Fruit fly (Drosophila melanogaster) whole organism, embryonic: ENCODE results near the gene kirre.

ENCODE experiments used
- Adf1 ChIP-seq: fragments of 200-800 bp; sonication (Bioruptor generic); IDR thresholded peaks from 2 replicates; pipeline ENCODE4 v1.3.6; 2022; ENCODE audit warnings: missing biosample characterization, missing genetic modification characterization
- BEAF-32 ChIP-seq: fragments of 200-800 bp; sonication (Bioruptor generic); optimal IDR thresholded peaks from 3 replicates; lab custom pipeline; 2017; ENCODE audit warnings: missing biosample characterization, missing genetic modification characterization, mild to moderate bottlenecking, moderate library complexity, missing genetic modification reagents
- CG1024 ChIP-seq: fragments of 200-800 bp; sonication (Bioruptor generic); IDR thresholded peaks from 2 replicates; pipeline ENCODE4 v1.3.6; 2022; ENCODE audit warnings: missing biosample characterization, missing genetic modification characterization
- CG10321 ChIP-seq: fragments of 200-800 bp; sonication (Bioruptor generic); IDR thresholded peaks from 2 replicates; pipeline ENCODE4 v1.3.6; 2022; ENCODE audit warnings: missing biosample characterization, missing genetic modification characterization
- CG1233 ChIP-seq: fragments of 200-800 bp; sonication (Bioruptor generic); optimal IDR thresholded peaks from 4 replicates; lab custom pipeline; 2018; ENCODE audit warnings: missing biosample characterization, mild to moderate bottlenecking, missing genetic modification characterization
- CG14014 ChIP-seq: fragments of 200-800 bp; sonication (Bioruptor generic); IDR thresholded peaks from 2 replicates; pipeline ENCODE4 v1.3.6; 2022; ENCODE audit warnings: missing biosample characterization, missing genetic modification characterization
- CG15696 ChIP-seq: fragments of 200-800 bp; sonication (Bioruptor generic); optimal IDR thresholded peaks from 2 replicates; lab custom pipeline; 2019; ENCODE audit warnings: missing biosample characterization, mild to moderate bottlenecking, missing genetic modification characterization, moderate library complexity
- CG1647 ChIP-seq: fragments of 200-800 bp; sonication (Bioruptor generic); optimal IDR thresholded peaks from 3 replicates; lab custom pipeline; 2016; ENCODE audit warnings: missing biosample characterization, missing genetic modification characterization
- CG1792 ChIP-seq: fragments of 200-800 bp; sonication (Bioruptor generic); optimal IDR thresholded peaks from 2 replicates; lab custom pipeline; 2016; ENCODE audit warnings: missing biosample characterization, missing genetic modification characterization
- CG1832 ChIP-seq: fragments of 200-800 bp; sonication (Bioruptor generic); optimal IDR thresholded peaks from 2 replicates; lab custom pipeline; 2017; ENCODE audit warnings: missing biosample characterization, mild to moderate bottlenecking, missing genetic modification characterization, inconsistent platforms
- CG18476 ChIP-seq: fragments of 200-800 bp; sonication (Bioruptor generic); optimal IDR thresholded peaks from 2 replicates; lab custom pipeline; 2016; ENCODE audit warnings: missing biosample characterization, mild to moderate bottlenecking, missing genetic modification characterization
- CG2116 ChIP-seq: fragments of 200-800 bp; sonication (Bioruptor generic); optimal IDR thresholded peaks from 3 replicates; lab custom pipeline; 2018; ENCODE audit warnings: missing biosample characterization, mild to moderate bottlenecking, missing genetic modification characterization
- CG2678 ChIP-seq: fragments of 200-800 bp; sonication (Bioruptor generic); optimal IDR thresholded peaks from 3 replicates; lab custom pipeline; 2019; ENCODE audit warnings: missing biosample characterization, mild to moderate bottlenecking, missing genetic modification characterization, moderate library complexity
- CG3407 ChIP-seq: fragments of 200-800 bp; sonication (Bioruptor generic); optimal IDR thresholded peaks from 2 replicates; lab custom pipeline; 2018; ENCODE audit warnings: missing biosample characterization, mild to moderate bottlenecking, missing genetic modification characterization
- CG3726 ChIP-seq: fragments of 200-800 bp; sonication (Bioruptor generic); IDR thresholded peaks from 3 replicates; pipeline ENCODE4, ENCODE4 v1.3.6; 2022; ENCODE audit warnings: missing biosample characterization, missing genetic modification characterization
- CG4854 ChIP-seq: fragments of 200-800 bp; sonication (Bioruptor generic); optimal IDR thresholded peaks from 2 replicates; lab custom pipeline; 2016; ENCODE audit warnings: missing biosample characterization, missing genetic modification characterization, inconsistent platforms
- CG6175 ChIP-seq: fragments of 200-800 bp; sonication (Bioruptor generic); IDR thresholded peaks from 3 replicates; pipeline ENCODE4 v1.3.6; 2022; ENCODE audit warnings: missing biosample characterization, missing genetic modification characterization
- CG8765 ChIP-seq: fragments of 200-800 bp; sonication (Bioruptor generic); IDR thresholded peaks from 2 replicates; pipeline ENCODE4 v1.3.6; 2022; ENCODE audit warnings: missing biosample characterization, missing genetic modification characterization
- E2f1 ChIP-seq: fragments of 200-800 bp; sonication (Bioruptor generic); IDR thresholded peaks from 2 replicates; pipeline ENCODE4 v1.3.6; 2022; ENCODE audit warnings: missing biosample characterization, missing genetic modification characterization
- HLH4C ChIP-seq: fragments of 200-800 bp; sonication (Bioruptor generic); IDR thresholded peaks from 3 replicates; pipeline ENCODE4 v1.3.6; 2022; ENCODE audit warnings: missing biosample characterization, missing genetic modification characterization; ENCODE audit not compliant: partially characterized antibody
- Jarid2 ChIP-seq: fragments of 200-800 bp; sonication (Bioruptor generic); optimal IDR thresholded peaks from 3 replicates; lab custom pipeline; 2017; ENCODE audit warnings: mild to moderate bottlenecking, missing biosample characterization, missing genetic modification reagents, missing genetic modification characterization
- NFAT ChIP-seq: fragments of 200-800 bp; sonication (Bioruptor generic); IDR thresholded peaks from 2 replicates; pipeline ENCODE4 v1.3.6; 2022; ENCODE audit warnings: missing biosample characterization, missing genetic modification characterization
- Neu2 ChIP-seq: fragments of 200-800 bp; sonication (Bioruptor generic); optimal IDR thresholded peaks from 3 replicates; lab custom pipeline; 2016; ENCODE audit warnings: missing biosample characterization, missing genetic modification characterization, borderline replicate concordance
- ac ChIP-seq: fragments of 200-800 bp; sonication (Bioruptor generic); optimal IDR thresholded peaks from 3 replicates; lab custom pipeline; 2017; ENCODE audit warnings: missing biosample characterization, mild to moderate bottlenecking, missing genetic modification characterization
- ash1 ChIP-seq: fragments of 200-800 bp; sonication (Bioruptor generic); optimal IDR thresholded peaks from 2 replicates; lab custom pipeline; 2018; ENCODE audit warnings: missing biosample characterization, mild to moderate bottlenecking, missing genetic modification characterization
- br ChIP-seq: fragments of >200 bp; optimal IDR thresholded peaks from 2 replicates; lab custom pipeline; 2017
- da ChIP-seq: fragments of 200-800 bp; sonication (Bioruptor generic); optimal IDR thresholded peaks from 2 replicates; lab custom pipeline; 2016; ENCODE audit warnings: missing biosample characterization, missing genetic modification characterization
- exex ChIP-seq: fragments of 200-800 bp; sonication (Bioruptor generic); optimal IDR thresholded peaks from 4 replicates; lab custom pipeline; 2018; ENCODE audit warnings: missing biosample characterization, mild to moderate bottlenecking, missing genetic modification characterization, moderate library complexity
- gfzf ChIP-seq: fragments of 200-800 bp; sonication (Bioruptor generic); optimal IDR thresholded peaks from 2 replicates; lab custom pipeline; 2016; ENCODE audit warnings: missing biosample characterization, mild to moderate bottlenecking, missing genetic modification characterization, moderate library complexity
- hb ChIP-seq: fragments of 200-800 bp; sonication (Bioruptor generic); IDR thresholded peaks from 3 replicates; pipeline ENCODE4 v1.3.6; 2022; ENCODE audit warnings: missing biosample characterization, missing genetic modification characterization; ENCODE audit not compliant: partially characterized antibody
- hkb ChIP-seq, 2 experiments: fragments of 200-800 bp in 1 of 2; fragments of >200 bp in 1 of 2; sonication (Bioruptor generic) in 1 of 2; IDR thresholded peaks in 1 of 2; optimal IDR thresholded peaks in 1 of 2; 2 replicates each; pipeline versions ENCODE4 v1.3.6 to Lab custom; 2017 to 2022; ENCODE audit warnings: missing biosample characterization in 1 of 2, missing genetic modification characterization in 1 of 2
- insv ChIP-seq, 2 experiments: fragments of 200-800 bp; sonication (Bioruptor generic); optimal IDR thresholded peaks; 3 replicates each; lab custom pipeline; 2016 to 2018; ENCODE audit warnings: missing biosample characterization in 2 of 2, missing genetic modification characterization in 2 of 2
- knrl ChIP-seq: fragments of 200-800 bp; sonication (Bioruptor generic); IDR thresholded peaks from 3 replicates; pipeline ENCODE4 v1.3.6; 2022; ENCODE audit warnings: missing biosample characterization, missing genetic modification characterization; ENCODE audit not compliant: partially characterized antibody
- lbe ChIP-seq: fragments of 200-800 bp; sonication (Bioruptor generic); optimal IDR thresholded peaks from 2 replicates; lab custom pipeline; 2016; ENCODE audit warnings: missing biosample characterization, mild to moderate bottlenecking, missing genetic modification characterization
- pb ChIP-seq: fragments of 200-800 bp; sonication (Bioruptor generic); optimal IDR thresholded peaks from 3 replicates; lab custom pipeline; 2016; ENCODE audit warnings: missing biosample characterization, missing genetic modification characterization
- sr ChIP-seq: fragments of 200-800 bp; sonication (Bioruptor generic); IDR thresholded peaks from 3 replicates; pipeline ENCODE4 v1.3.6; 2022; ENCODE audit warnings: missing biosample characterization, missing genetic modification characterization
- yki ChIP-seq: fragments of >200 bp; optimal IDR thresholded peaks from 3 replicates; lab custom pipeline; 2018
- zfh2 ChIP-seq: fragments of 200-800 bp; sonication (Bioruptor generic); optimal IDR thresholded peaks from 2 replicates; lab custom pipeline; 2016; ENCODE audit warnings: missing biosample characterization, missing genetic modification characterization

Gene kirre

dm6 chrX:3161542-3162377 is 421.6 kb downstream of the kirre start (continued):
- TF ChIP-seq knrl (GFP tag; lab: Robert Waterston, UW): no peak
- no peak for TF ChIP-seq CG15696
- TF ChIP-seq NFAT (GFP tag; lab: Robert Waterston, UW): no peak
- no peak for TF ChIP-seq CG2678 (tag; lab: Kevin White, UChicago)
- TF ChIP-seq sr: no peak
- TF ChIP-seq CG1024: no peak
- no peak for TF ChIP-seq CG3726 (GFP tag; lab: Robert Waterston, UW)
- no peak for TF ChIP-seq br (lab: Kevin White, UChicago)
- TF ChIP-seq CG3407: no peak
- no peak for TF ChIP-seq Jarid2 (GFP tag; lab: Kevin White, UChicago)
- TF ChIP-seq CG8765 (GFP tag; lab: Robert Waterston, UW): no peak
- no peak for TF ChIP-seq CG2116 (GFP tag; lab: Kevin White, UChicago)
- no peak for TF ChIP-seq ash1 (GFP tag; lab: Kevin White, UChicago)
- TF ChIP-seq CG6175 (GFP tag; lab: Robert Waterston, UW): no peak; the same call in 2 of the 3 replicates
- TF ChIP-seq lbe: no peak
- no peak for TF ChIP-seq CG1792 (GFP tag; lab: Kevin White, UChicago)
- TF ChIP-seq da: no peak
- TF ChIP-seq hkb (optimal IDR thresholded peaks at IDR 0.05; lab: Kevin White, UChicago): no peak
- no peak for TF ChIP-seq hkb (GFP tag; IDR thresholded peaks at IDR 0.05; lab: Robert Waterston, UW)
- peak; percentile 91 for TF ChIP-seq Adf1 (GFP tag; lab: Robert Waterston, UW)
- TF ChIP-seq zfh2 (GFP tag; lab: Kevin White, UChicago): no peak
- no peak for TF ChIP-seq E2f1
- TF ChIP-seq CG10321 (GFP tag; lab: Robert Waterston, UW): no peak
- TF ChIP-seq CG14014 (GFP tag; lab: Robert Waterston, UW): no peak
- no peak for TF ChIP-seq CG1233 (GFP tag; lab: Kevin White, UChicago)
- TF ChIP-seq CG18476 (GFP tag; lab: Kevin White, UChicago): no peak
- no peak for TF ChIP-seq gfzf (GFP tag; lab: Kevin White, UChicago)
- no peak for TF ChIP-seq HLH4C (GFP tag; lab: Robert Waterston, UW)
- TF ChIP-seq ac (GFP tag; lab: Kevin White, UChicago): no peak
- peak; percentile 82 for TF ChIP-seq CG1832 (GFP tag; lab: Kevin White, UChicago)
- TF ChIP-seq BEAF-32 (GFP tag; lab: Kevin White, UChicago): no peak
- TF ChIP-seq CG4854 (GFP tag; lab: Kevin White, UChicago): no peak
- TF ChIP-seq CG1647 (GFP tag; lab: Kevin White, UChicago): no peak
- TF ChIP-seq Neu2: no peak
- TF ChIP-seq pb: no peak
- no peak for TF ChIP-seq exex (tag; lab: Kevin White, UChicago)
- TF ChIP-seq insv (GFP tag; optimal IDR thresholded peaks at IDR 0.05; lab: Kevin White, UChicago): no peak
- no peak for TF ChIP-seq hb (GFP tag; lab: Robert Waterston, UW)
- no peak for TF ChIP-seq yki (lab: Kevin White, UChicago)
